Comparison of ENCODE assay signal across 4 fruit fly cellular contexts in genomic region chr3R:19286488-19286887, dm6.
A peak's percentile ranks its signal among the peaks of the same experiment; 100 is the strongest.
TF ChIP-seq lines count a peak whose summit lies in the region.

No protein-coding gene starts in this region.

- TF ChIP-seq CTCF in whole organism, embryonic (GFP tag; optimal IDR thresholded peaks at IDR 0.05; lab: Kevin White, UChicago) = no peak

TF ChIP-seq in whole organism, embryonic, 481 proteins besides CTCF, POLR2A, EP300 and RAD21 (continues in another document):
- TF ChIP-seq sens-2 (GFP tag; IDR thresholded peaks at IDR 0.05; lab: Robert Waterston, UW) = no peak
- peak; percentile 56; the same call in 1 of the 3 replicates for TF ChIP-seq zfh1 (GFP tag; IDR thresholded peaks at IDR 0.05; lab: Robert Waterston, UW)
- TF ChIP-seq Oli (tag; optimal IDR thresholded peaks at IDR 0.05; lab: Kevin White, UChicago) = peak; percentile 20
- no peak for TF ChIP-seq CG9817 (tag; optimal IDR thresholded peaks at IDR 0.05; lab: Kevin White, UChicago)
- TF ChIP-seq CG31441 (GFP tag; IDR thresholded peaks at IDR 0.05; lab: Robert Waterston, UW) = peak; percentile 18; the same call in 1 of the 2 replicates
- peak; percentile 24 for TF ChIP-seq CG18262 (tag; optimal IDR thresholded peaks at IDR 0.05; lab: Kevin White, UChicago)
- TF ChIP-seq Taf1 (GFP tag; IDR thresholded peaks at IDR 0.05; lab: Robert Waterston, UW) = no peak
- TF ChIP-seq Lpt (GFP tag; optimal IDR thresholded peaks at IDR 0.05; lab: Kevin White, UChicago) = no peak
- peak; percentile 36 for TF ChIP-seq corto (GFP tag; optimal IDR thresholded peaks at IDR 0.05; lab: Kevin White, UChicago)
- peak; percentile 14 for TF ChIP-seq fd96Cb (tag; optimal IDR thresholded peaks at IDR 0.05; lab: Kevin White, UChicago)
- TF ChIP-seq nom (GFP tag; optimal IDR thresholded peaks at IDR 0.05; lab: Kevin White, UChicago) = peak; percentile 70
- TF ChIP-seq bsh (GFP tag; optimal IDR thresholded peaks at IDR 0.05; lab: Kevin White, UChicago) = peak; percentile 44 to 50
- no peak for TF ChIP-seq CG10321 (GFP tag; IDR thresholded peaks at IDR 0.05; lab: Robert Waterston, UW)
- TF ChIP-seq pros (GFP tag; optimal IDR thresholded peaks at IDR 0.05; lab: Kevin White, UChicago) = no peak
- TF ChIP-seq CG1603 (tag; optimal IDR thresholded peaks at IDR 0.05; lab: Kevin White, UChicago) = peak; percentile 52
- no peak for TF ChIP-seq h (optimal IDR thresholded peaks at IDR 0.05; lab: Kevin White, UChicago)
- TF ChIP-seq Spps (tag; optimal IDR thresholded peaks at IDR 0.05; lab: Kevin White, UChicago) = peak; percentile 3
- TF ChIP-seq Dip2 (GFP tag; IDR thresholded peaks at IDR 0.05; lab: Robert Waterston, UW) = no peak
- 0 out of 3 replicates have a peak, but pooled peaks have one; percentile 36 for TF ChIP-seq ci (GFP tag; IDR thresholded peaks at IDR 0.05; lab: Robert Waterston, UW)
- peak in 1 of 3 experiments; percentile 34 for TF ChIP-seq lola (GFP tag; optimal IDR thresholded peaks at IDR 0.05; lab: Kevin White, UChicago)
- peak; percentile 12 for TF ChIP-seq CG12391 (tag; optimal IDR thresholded peaks at IDR 0.05; lab: Kevin White, UChicago)
- TF ChIP-seq sens (GFP tag; lab: Kevin White, UChicago) = peak; percentile 68

TF ChIP-seq in whole organism, prepupa, 60 proteins besides CTCF, POLR2A, EP300 and RAD21 (continues in another document):
- peak; percentile 84 for TF ChIP-seq CG9139 (GFP tag; optimal IDR thresholded peaks at IDR 0.05; lab: Kevin White, UChicago)
- no peak for TF ChIP-seq CG11294 (GFP tag; IDR thresholded peaks at IDR 0.05; lab: Robert Waterston, UW)
- peak; percentile 86 for TF ChIP-seq CG3032 (tag; optimal IDR thresholded peaks at IDR 0.05; lab: Kevin White, UChicago)
- TF ChIP-seq Eip78C (GFP tag; lab: Kevin White, UChicago) = peak; percentile 96
- TF ChIP-seq Sox14 (GFP tag; optimal IDR thresholded peaks at IDR 0.05; lab: Kevin White, UChicago) = peak; percentile 90
- TF ChIP-seq CG6792 (GFP tag; optimal IDR thresholded peaks at IDR 0.05; lab: Kevin White, UChicago) = peak; percentile 90
- peak; percentile 93 for TF ChIP-seq Met (GFP tag; optimal IDR thresholded peaks at IDR 0.05; lab: Kevin White, UChicago)
- TF ChIP-seq pdm3 (GFP tag; optimal IDR thresholded peaks at IDR 0.05; lab: Kevin White, UChicago) = peak; percentile 84
- peak; percentile 91 for TF ChIP-seq vri (GFP tag; optimal IDR thresholded peaks at IDR 0.05; lab: Kevin White, UChicago)
- TF ChIP-seq fkh (GFP tag; optimal IDR thresholded peaks at IDR 0.05; lab: Kevin White, UChicago) = no peak
- TF ChIP-seq CG31627 (GFP tag; optimal IDR thresholded peaks at IDR 0.05; lab: Kevin White, UChicago) = peak; percentile 85
- peak; percentile 79 for TF ChIP-seq CG7368 (GFP tag; optimal IDR thresholded peaks at IDR 0.05; lab: Kevin White, UChicago)
- no peak for TF ChIP-seq Hr38 (GFP tag; optimal IDR thresholded peaks at IDR 0.05; lab: Kevin White, UChicago)
- TF ChIP-seq CG15336 (GFP tag; IDR thresholded peaks at IDR 0.05; lab: Robert Waterston, UW) = peak; percentile 36; the same call in 1 of the 2 replicates
- TF ChIP-seq CG10669 (GFP tag; optimal IDR thresholded peaks at IDR 0.05; lab: Kevin White, UChicago) = peak; percentile 87
- peak; percentile 58 for TF ChIP-seq Hr4 (GFP tag; optimal IDR thresholded peaks at IDR 0.05; lab: Kevin White, UChicago)
- peak; percentile 85 for TF ChIP-seq Sox15 (GFP tag; optimal IDR thresholded peaks at IDR 0.05; lab: Kevin White, UChicago)
- peak; percentile 87 for TF ChIP-seq acj6 (GFP tag; optimal IDR thresholded peaks at IDR 0.05; lab: Kevin White, UChicago)
- peak; percentile 91 for TF ChIP-seq lz (GFP tag; optimal IDR thresholded peaks at IDR 0.05; lab: Kevin White, UChicago)
- peak; percentile 82 for TF ChIP-seq Ets21C (GFP tag; optimal IDR thresholded peaks at IDR 0.05; lab: Kevin White, UChicago)
- peak; percentile 94 for TF ChIP-seq esn (GFP tag; optimal IDR thresholded peaks at IDR 0.05; lab: Kevin White, UChicago)
- peak; percentile 6 for TF ChIP-seq dac (GFP tag; optimal IDR thresholded peaks at IDR 0.05; lab: Kevin White, UChicago)
- TF ChIP-seq eg (GFP tag; IDR thresholded peaks at IDR 0.05; lab: Robert Waterston, UW) = 0 out of 3 replicates have a peak, but pooled peaks have one; percentile 44
- TF ChIP-seq CG1621 (tag; optimal IDR thresholded peaks at IDR 0.05; lab: Kevin White, UChicago) = peak; percentile 86

TF ChIP-seq in whole organism, pupa, 21 proteins besides CTCF, POLR2A, EP300 and RAD21:
- TF ChIP-seq Pif1A (GFP tag; optimal IDR thresholded peaks at IDR 0.05; lab: Kevin White, UChicago) (peak; percentile 71), CG32121 (GFP tag; IDR thresholded peaks at IDR 0.05; lab: Robert Waterston, UW) (no peak), D1 (tag; optimal IDR thresholded peaks at IDR 0.05; lab: Kevin White, UChicago) (peak; percentile 73), gl (tag; optimal IDR thresholded peaks at IDR 0.05; lab: Kevin White, UChicago) (peak; percentile 79), CG14655 (GFP tag; optimal IDR thresholded peaks at IDR 0.05; lab: Kevin White, UChicago) (peak; percentile 70), fd96Ca (GFP tag; IDR thresholded peaks at IDR 0.05; lab: Robert Waterston, UW) (0 out of 3 replicates have a peak, but pooled peaks have one; percentile 54), Pif1B (GFP tag; optimal IDR thresholded peaks at IDR 0.05; lab: Kevin White, UChicago) (peak; percentile 78), CG15710 (tag; optimal IDR thresholded peaks at IDR 0.05; lab: Kevin White, UChicago) (peak; percentile 87), CG4496 (GFP tag; IDR thresholded peaks at IDR 0.05; lab: Robert Waterston, UW) (peak; percentile 71), CG8159 (tag; optimal IDR thresholded peaks at IDR 0.05; lab: Kevin White, UChicago) (peak; percentile 92), CG10348 (GFP tag; IDR thresholded peaks at IDR 0.05; lab: Robert Waterston, UW) (no peak), CG8301 (tag; optimal IDR thresholded peaks at IDR 0.05; lab: Kevin White, UChicago) (peak; percentile 48), CG13204 (GFP tag; optimal IDR thresholded peaks at IDR 0.05; lab: Kevin White, UChicago) (peak; percentile 78), CG17806 (tag; optimal IDR thresholded peaks at IDR 0.05; lab: Kevin White, UChicago) (peak; percentile 89), rn (GFP tag; IDR thresholded peaks at IDR 0.05; lab: Robert Waterston, UW) (no peak), CG34367 (tag; optimal IDR thresholded peaks at IDR 0.05; lab: Kevin White, UChicago) (peak; percentile 90), CG9948 (tag; optimal IDR thresholded peaks at IDR 0.05; lab: Kevin White, UChicago) (peak; percentile 87), Snoo (tag; optimal IDR thresholded peaks at IDR 0.05; lab: Kevin White, UChicago) (peak; percentile 88), EcR (GFP tag; optimal IDR thresholded peaks at IDR 0.05; lab: Kevin White, UChicago) (peak; percentile 5), CG12605 (GFP tag; IDR thresholded peaks at IDR 0.05; lab: Robert Waterston, UW) (no peak), Ets98B (GFP tag; IDR thresholded peaks at IDR 0.05; lab: Robert Waterston, UW) (no peak)

TF ChIP-seq in whole organism, wandering third instar larva, 38 proteins besides CTCF, POLR2A, EP300 and RAD21 (continues in another document):
- TF ChIP-seq h (GFP tag; optimal IDR thresholded peaks at IDR 0.05; lab: Kevin White, UChicago) = peak; percentile 94
- no peak for TF ChIP-seq pan (optimal IDR thresholded peaks at IDR 0.05; lab: Kevin White, UChicago)
- peak; percentile 91 for TF ChIP-seq ey (GFP tag; optimal IDR thresholded peaks at IDR 0.05; lab: Kevin White, UChicago)
- peak; percentile 89 for TF ChIP-seq HLH106 (tag; optimal IDR thresholded peaks at IDR 0.05; lab: Kevin White, UChicago)
- no peak for TF ChIP-seq jim (GFP tag; optimal IDR thresholded peaks at IDR 0.05; lab: Kevin White, UChicago)
- TF ChIP-seq fru (GFP tag; optimal IDR thresholded peaks at IDR 0.05; lab: Kevin White, UChicago) = peak; percentile 95
- peak; percentile 86 for TF ChIP-seq sage (GFP tag; optimal IDR thresholded peaks at IDR 0.05; lab: Kevin White, UChicago)
- TF ChIP-seq dl (GFP tag; optimal IDR thresholded peaks at IDR 0.05; lab: Kevin White, UChicago; ENCODE audit: insufficient read depth in 1 of 2, partially characterized antibody in 2 of 2) = no peak
- peak; percentile 75 for TF ChIP-seq woc (GFP tag; optimal IDR thresholded peaks at IDR 0.05; lab: Kevin White, UChicago)
- TF ChIP-seq dmrt93B (GFP tag; optimal IDR thresholded peaks at IDR 0.05; lab: Kevin White, UChicago) = peak; percentile 73
- peak; percentile 94 for TF ChIP-seq OdsH (GFP tag; optimal IDR thresholded peaks at IDR 0.05; lab: Kevin White, UChicago)
- TF ChIP-seq psq (GFP tag; optimal IDR thresholded peaks at IDR 0.05; lab: Kevin White, UChicago) = peak; percentile 86
- TF ChIP-seq sv (GFP tag; optimal IDR thresholded peaks at IDR 0.05; lab: Kevin White, UChicago) = no peak
- no peak for TF ChIP-seq Mio (GFP tag; optimal IDR thresholded peaks at IDR 0.05; lab: Kevin White, UChicago)
- peak; percentile 93 for TF ChIP-seq br (GFP tag; optimal IDR thresholded peaks at IDR 0.05; lab: Kevin White, UChicago)
- peak; percentile 20 for TF ChIP-seq GATAd (GFP tag; optimal IDR thresholded peaks at IDR 0.05; lab: Kevin White, UChicago)
- no peak for TF ChIP-seq Dif (GFP tag; optimal IDR thresholded peaks at IDR 0.05; lab: Kevin White, UChicago; ENCODE audit: partially characterized antibody)
- no peak for TF ChIP-seq Vsx2 (GFP tag; optimal IDR thresholded peaks at IDR 0.05; lab: Kevin White, UChicago; ENCODE audit: partially characterized antibody)
- no peak for TF ChIP-seq Hr83 (GFP tag; optimal IDR thresholded peaks at IDR 0.05; lab: Kevin White, UChicago; ENCODE audit: poor library complexity, severe bottlenecking)
- TF ChIP-seq tai (GFP tag; optimal IDR thresholded peaks at IDR 0.05; lab: Kevin White, UChicago) = peak; percentile 65
- TF ChIP-seq Dfd (GFP tag; optimal IDR thresholded peaks at IDR 0.05; lab: Kevin White, UChicago) = no peak
- TF ChIP-seq CrebA (GFP tag; optimal IDR thresholded peaks at IDR 0.05; lab: Kevin White, UChicago; ENCODE audit: borderline replicate concordance) = peak; percentile 76
- TF ChIP-seq Rel (GFP tag; optimal IDR thresholded peaks at IDR 0.05; lab: Kevin White, UChicago) = peak; percentile 8
- TF ChIP-seq Rel (tag; optimal IDR thresholded peaks at IDR 0.05; lab: Kevin White, UChicago) = peak; percentile 36
- no peak for TF ChIP-seq lola (GFP tag; optimal IDR thresholded peaks at IDR 0.05; lab: Kevin White, UChicago)
- peak; percentile 76 for TF ChIP-seq Hnf4 (GFP tag; optimal IDR thresholded peaks at IDR 0.05; lab: Kevin White, UChicago)
- TF ChIP-seq brk (GFP tag; optimal IDR thresholded peaks at IDR 0.05; lab: Kevin White, UChicago) = peak; percentile 87
- TF ChIP-seq Myc (optimal IDR thresholded peaks at IDR 0.05; lab: Kevin White, UChicago) = no peak
- no peak for TF ChIP-seq usp (GFP tag; optimal IDR thresholded peaks at IDR 0.05; lab: Kevin White, UChicago)
- TF ChIP-seq CG9705 (GFP tag; optimal IDR thresholded peaks at IDR 0.05; lab: Kevin White, UChicago) = peak; percentile 72
- no peak for TF ChIP-seq CG32264 (GFP tag; optimal IDR thresholded peaks at IDR 0.05; lab: Kevin White, UChicago)
- TF ChIP-seq N (GFP tag; optimal IDR thresholded peaks at IDR 0.05; lab: Kevin White, UChicago) = no peak

Comparison
In these comparisons a context has a peak if more than half of its experiments do, and no peak if none do; other contexts are left out.
1. Of the 7 proteins assayed by ChIP-seq in both whole organism, embryonic and whole organism, prepupa: peak only in whole organism, embryonic: none; only in whole organism, prepupa: Blimp-1, CG16779, CG6854, Gug, Hr39 and Lpt; in both: Sox102F; in neither: 0.